Worm (Caenorhabditis elegans) whole organism, L4 larva: Measurements from ENCODE around the gene tiar-1.

Source experiments
- F10B5.3 ChIP-seq: sonication (generic microtip); optimal IDR thresholded peaks from 2 replicates; lab custom pipeline; 2016; ENCODE audit warnings: mild to moderate bottlenecking, missing genetic modification characterization, missing compliant biosample characterization
- F49E8.2 ChIP-seq: sonication (generic microtip); optimal IDR thresholded peaks from 2 replicates; lab custom pipeline; 2016; ENCODE audit warnings: missing compliant biosample characterization, mild to moderate bottlenecking, missing genetic modification characterization, borderline replicate concordance
- Y75B8A.6 ChIP-seq: fragments of 200-800 bp; sonication (Bioruptor generic); IDR thresholded peaks from 2 replicates; pipeline ENCODE4 v1.3.6; 2022; ENCODE audit warnings: missing genetic modification reagents, missing genetic modification characterization, missing compliant biosample characterization
- aly-2 ChIP-seq: sonication (generic microtip); optimal IDR thresholded peaks from 2 replicates; lab custom pipeline; 2018; ENCODE audit warnings: missing biosample characterization, missing genetic modification characterization
- ama-1 ChIP-seq: fragments of 150-350 bp; optimal IDR thresholded peaks from 2 replicates; lab custom pipeline; 2014; ENCODE audit warnings: inconsistent platforms, mixed read lengths
- daf-12 ChIP-seq: fragments of 150-350 bp; optimal IDR thresholded peaks from 2 replicates; lab custom pipeline; 2014; ENCODE audit warnings: missing biosample characterization, missing genetic modification reagents, missing genetic modification characterization
- daf-8 ChIP-seq: fragments of 200-800 bp; sonication (Bioruptor generic); IDR thresholded peaks from 2 replicates; pipeline ENCODE4 v1.3.6; 2022; ENCODE audit warnings: missing genetic modification characterization, missing compliant biosample characterization
- fkh-10 ChIP-seq: fragments of 150-350 bp; optimal IDR thresholded peaks from 2 replicates; lab custom pipeline; 2014; ENCODE audit warnings: missing biosample characterization, missing genetic modification reagents, missing genetic modification characterization
- lin-39 ChIP-seq: fragments of 150-350 bp; optimal IDR thresholded peaks from 2 replicates; lab custom pipeline; 2014; ENCODE audit warnings: missing biosample characterization, missing genetic modification reagents, missing genetic modification characterization
- lsy-2 ChIP-seq, 2 experiments: fragments of 150-350 bp in 1 of 2; sonication (generic microtip) in 1 of 2; optimal IDR thresholded peaks; 2 replicates each; lab custom pipeline; 2014 to 2017; ENCODE audit warnings: missing biosample characterization in 2 of 2, missing genetic modification characterization in 2 of 2
- mdt-29 ChIP-seq: fragments of 200-800 bp; sonication (Bioruptor generic); IDR thresholded peaks from 2 replicates; pipeline ENCODE4 v1.3.6; 2022; ENCODE audit warnings: missing genetic modification reagents, missing genetic modification characterization, missing compliant biosample characterization
- nhr-25 ChIP-seq: sonication (generic microtip); optimal IDR thresholded peaks from 2 replicates; lab custom pipeline; 2017; ENCODE audit warnings: missing genetic modification characterization, mild to moderate bottlenecking, missing compliant biosample characterization, antibody characterized with exemption, moderate library complexity, borderline replicate concordance; ENCODE audit not compliant: insufficient read depth

DNA sequence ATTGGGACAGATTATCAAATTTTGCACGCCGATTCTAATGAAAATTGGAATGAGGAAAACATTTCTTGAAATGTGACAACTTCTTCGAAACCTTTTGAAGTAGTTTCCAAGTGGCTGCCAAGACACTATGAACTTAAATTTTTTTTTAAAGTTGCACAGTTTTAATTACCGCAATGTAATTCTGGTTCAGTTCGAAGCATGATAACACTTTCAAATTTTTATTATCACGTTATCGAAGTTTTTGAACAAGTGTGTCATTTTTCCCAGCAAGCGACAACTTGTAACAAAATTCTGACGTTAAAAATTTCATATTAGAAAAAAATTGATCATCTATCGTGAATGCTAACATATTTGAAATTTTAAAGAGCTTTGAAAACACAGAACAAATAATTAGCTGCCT, 28.1 kb upstream of the tiar-1 start:
- TF ChIP-seq daf-8 (no peak), aly-2 (tag; lab: Kevin White, UChicago) (no peak), nhr-25 (tag; lab: Kevin White, UChicago) (no peak), F49E8.2 (no peak), Y75B8A.6 (GFP tag; lab: Robert Waterston, UW) (no peak), lin-39 (tag; lab: Kevin White, UChicago) (no peak), mdt-29 (GFP tag; lab: Robert Waterston, UW) (no peak), F10B5.3 (no peak), fkh-10 (GFP tag; lab: Kevin White, UChicago) (no peak), ama-1 (lab: Kevin White, UChicago) (no peak), lsy-2 (tag; optimal IDR thresholded peaks at IDR 0.05; lab: Kevin White, UChicago) (no peak), daf-12 (tag; lab: Kevin White, UChicago) (no peak)
